Worm (Caenorhabditis elegans) whole organism, L2 larva: Measurements from ENCODE around the gene F38B6.2.

Source experiments
- C34F6.9 ChIP-seq: fragments of 150-350 bp; optimal IDR thresholded peaks from 2 replicates; lab custom pipeline; 2014; ENCODE audit warnings: missing biosample characterization, missing genetic modification characterization
- F13H6.1 ChIP-seq: sonication (generic microtip); optimal IDR thresholded peaks from 2 replicates; lab custom pipeline; 2016; ENCODE audit warnings: missing genetic modification characterization, missing compliant biosample characterization
- R02D3.7 ChIP-seq: fragments of 150-350 bp; optimal IDR thresholded peaks from 2 replicates; lab custom pipeline; 2014; ENCODE audit warnings: missing biosample characterization, missing genetic modification characterization
- Y55F3AM.14 ChIP-seq: fragments of 200-800 bp; sonication (Bioruptor generic); optimal IDR thresholded peaks from 2 replicates; lab custom pipeline; 2018; ENCODE audit warnings: mild to moderate bottlenecking, missing genetic modification characterization, missing compliant biosample characterization
- ZK546.5 ChIP-seq: sonication (generic microtip); optimal IDR thresholded peaks from 2 replicates; lab custom pipeline; 2017; ENCODE audit warnings: missing biosample characterization, missing genetic modification characterization
- alr-1 ChIP-seq: fragments of 150-350 bp; optimal IDR thresholded peaks from 2 replicates; lab custom pipeline; 2014; ENCODE audit warnings: missing biosample characterization, missing genetic modification characterization
- aly-2 ChIP-seq: fragments of 150-350 bp; optimal IDR thresholded peaks from 2 replicates; lab custom pipeline; 2014; ENCODE audit warnings: missing biosample characterization, missing genetic modification characterization
- ama-1 ChIP-seq: fragments of 150-350 bp; optimal IDR thresholded peaks from 2 replicates; lab custom pipeline; 2018; ENCODE audit warnings: inconsistent platforms
- blmp-1 ChIP-seq: sonication (generic microtip); optimal IDR thresholded peaks from 2 replicates; lab custom pipeline; 2017; ENCODE audit warnings: missing genetic modification characterization, mild to moderate bottlenecking, missing compliant biosample characterization, antibody characterized with exemption, moderate library complexity; ENCODE audit not compliant: insufficient read depth
- ceh-16 ChIP-seq: fragments of 150-350 bp; optimal IDR thresholded peaks from 2 replicates; lab custom pipeline; 2014; ENCODE audit warnings: missing biosample characterization, missing genetic modification characterization
- ceh-82 ChIP-seq: fragments of 150-350 bp; optimal IDR thresholded peaks from 2 replicates; lab custom pipeline; 2014; ENCODE audit warnings: missing biosample characterization, missing genetic modification characterization
- crh-2 ChIP-seq: sonication (generic microtip); optimal IDR thresholded peaks from 2 replicates; lab custom pipeline; 2017; ENCODE audit warnings: missing biosample characterization, missing genetic modification characterization
- dmd-4 ChIP-seq: sonication (generic microtip); optimal IDR thresholded peaks from 2 replicates; lab custom pipeline; 2017; ENCODE audit warnings: missing biosample characterization, missing genetic modification characterization
- egl-27 ChIP-seq: sonication (generic microtip); optimal IDR thresholded peaks from 3 replicates; lab custom pipeline; 2017; ENCODE audit warnings: missing biosample characterization, missing genetic modification reagents, missing genetic modification characterization
- elt-1 ChIP-seq: fragments of 150-350 bp; optimal IDR thresholded peaks from 2 replicates; lab custom pipeline; 2014; ENCODE audit warnings: missing biosample characterization, missing genetic modification characterization
- elt-3 ChIP-seq: sonication (generic microtip); optimal IDR thresholded peaks from 2 replicates; lab custom pipeline; 2017; ENCODE audit warnings: missing biosample characterization, missing genetic modification characterization
- fos-1 ChIP-seq: fragments of 150-350 bp; optimal IDR thresholded peaks from 2 replicates; lab custom pipeline; 2014; ENCODE audit warnings: missing biosample characterization, missing genetic modification characterization
- gmeb-1 ChIP-seq: fragments of 150-350 bp; optimal IDR thresholded peaks from 2 replicates; lab custom pipeline; 2014; ENCODE audit warnings: missing biosample characterization, missing genetic modification characterization
- lin-11 ChIP-seq: fragments of 150-350 bp; sonication (generic microtip); optimal IDR thresholded peaks from 2 replicates; lab custom pipeline; 2014; ENCODE audit warnings: missing biosample characterization, missing genetic modification characterization, inconsistent platforms, mixed read lengths
- lin-13 ChIP-seq: fragments of 150-350 bp; optimal IDR thresholded peaks from 2 replicates; lab custom pipeline; 2014; ENCODE audit warnings: missing biosample characterization, missing genetic modification reagents, missing genetic modification characterization
- lin-39 ChIP-seq: fragments of 150-350 bp; optimal IDR thresholded peaks from 2 replicates; lab custom pipeline; 2014; ENCODE audit warnings: missing biosample characterization, missing genetic modification reagents, missing genetic modification characterization
- lsy-2 ChIP-seq, 2 experiments: fragments of 150-350 bp in 1 of 2; sonication (generic microtip) in 1 of 2; optimal IDR thresholded peaks; 2 replicates each; lab custom pipeline; 2014 to 2017; ENCODE audit warnings: missing biosample characterization in 2 of 2, missing genetic modification characterization in 2 of 2
- mab-5 ChIP-seq: fragments of 150-350 bp; optimal IDR thresholded peaks from 2 replicates; lab custom pipeline; 2014; ENCODE audit warnings: missing biosample characterization, missing genetic modification characterization
- mbf-1 ChIP-seq: sonication (generic microtip); optimal IDR thresholded peaks from 2 replicates; lab custom pipeline; 2017; ENCODE audit warnings: missing biosample characterization, missing genetic modification characterization
- mdl-1 ChIP-seq, 2 experiments: fragments of 150-350 bp in 1 of 2; sonication (generic microtip) in 1 of 2; optimal IDR thresholded peaks; 2 replicates each; lab custom pipeline; 2017; ENCODE audit warnings: missing biosample characterization in 2 of 2, missing genetic modification characterization in 2 of 2
- nhr-10 ChIP-seq: sonication (generic microtip); optimal IDR thresholded peaks from 2 replicates; lab custom pipeline; 2017; ENCODE audit warnings: missing biosample characterization, missing genetic modification characterization
- nhr-11 ChIP-seq: fragments of 150-350 bp; optimal IDR thresholded peaks from 2 replicates; lab custom pipeline; 2014; ENCODE audit warnings: missing biosample characterization, missing genetic modification characterization
- nhr-12 ChIP-seq: fragments of 150-350 bp; optimal IDR thresholded peaks from 2 replicates; lab custom pipeline; 2014; ENCODE audit warnings: missing biosample characterization, missing genetic modification characterization
- nhr-129 ChIP-seq: fragments of 150-350 bp; optimal IDR thresholded peaks from 2 replicates; lab custom pipeline; 2014; ENCODE audit warnings: missing biosample characterization, missing genetic modification characterization
- nhr-21 ChIP-seq: fragments of 150-350 bp; optimal IDR thresholded peaks from 2 replicates; lab custom pipeline; 2014; ENCODE audit warnings: missing biosample characterization, missing genetic modification characterization
- nhr-23 ChIP-seq: fragments of 150-350 bp; optimal IDR thresholded peaks from 2 replicates; lab custom pipeline; 2014; ENCODE audit warnings: missing biosample characterization, missing genetic modification reagents, missing genetic modification characterization
- nhr-237 ChIP-seq: fragments of 150-350 bp; optimal IDR thresholded peaks from 2 replicates; lab custom pipeline; 2014; ENCODE audit warnings: missing biosample characterization, missing genetic modification characterization
- nhr-25 ChIP-seq: fragments of 150-350 bp; sonication (generic microtip); optimal IDR thresholded peaks from 3 replicates; lab custom pipeline; 2014; ENCODE audit warnings: missing biosample characterization, missing genetic modification characterization
- nhr-6 ChIP-seq: fragments of 150-350 bp; optimal IDR thresholded peaks from 2 replicates; lab custom pipeline; 2014; ENCODE audit warnings: missing biosample characterization, missing genetic modification characterization
- nhr-77 ChIP-seq: fragments of 150-350 bp; optimal IDR thresholded peaks from 2 replicates; lab custom pipeline; 2014; ENCODE audit warnings: missing biosample characterization, missing genetic modification characterization
- peb-1 ChIP-seq: fragments of 150-350 bp; optimal IDR thresholded peaks from 2 replicates; lab custom pipeline; 2014; ENCODE audit warnings: missing biosample characterization, missing genetic modification characterization
- sem-4 ChIP-seq: fragments of 150-350 bp; optimal IDR thresholded peaks from 2 replicates; lab custom pipeline; 2014; ENCODE audit warnings: missing biosample characterization, missing genetic modification reagents, missing genetic modification characterization
- skn-1 ChIP-seq: sonication (generic microtip); optimal IDR thresholded peaks from 2 replicates; lab custom pipeline; 2017; ENCODE audit warnings: missing biosample characterization, missing genetic modification characterization
- sma-3 ChIP-seq: sonication (generic microtip); optimal IDR thresholded peaks from 2 replicates; lab custom pipeline; 2016; ENCODE audit warnings: missing genetic modification reagents, missing genetic modification characterization, missing compliant biosample characterization
- sma-9 ChIP-seq, 2 experiments: fragments of 150-350 bp in 1 of 2; sonication (generic microtip) in 1 of 2; optimal IDR thresholded peaks; 2 replicates each; lab custom pipeline; 2014 to 2016; ENCODE audit warnings: missing genetic modification characterization in 2 of 2, mild to moderate bottlenecking in 1 of 2, missing biosample characterization in 1 of 2, missing compliant biosample characterization in 1 of 2, missing genetic modification reagents in 1 of 2, moderate library complexity in 1 of 2
- snpc-4 ChIP-seq: fragments of 150-350 bp; optimal IDR thresholded peaks from 2 replicates; lab custom pipeline; 2014; ENCODE audit warnings: missing biosample characterization, missing genetic modification characterization
- unc-39 ChIP-seq: fragments of 150-350 bp; optimal IDR thresholded peaks from 2 replicates; lab custom pipeline; 2014; ENCODE audit warnings: missing biosample characterization, missing genetic modification characterization
- unc-55 ChIP-seq: fragments of 150-350 bp; sonication (generic microtip); optimal IDR thresholded peaks from 3 replicates; lab custom pipeline; 2014; ENCODE audit warnings: missing biosample characterization, missing genetic modification reagents, missing genetic modification characterization
- unc-62 ChIP-seq: fragments of 150-350 bp; optimal IDR thresholded peaks from 2 replicates; lab custom pipeline; 2014; ENCODE audit warnings: missing biosample characterization, missing genetic modification reagents, missing genetic modification characterization
- zag-1 ChIP-seq: fragments of 150-350 bp; optimal IDR thresholded peaks from 2 replicates; lab custom pipeline; 2014; ENCODE audit warnings: missing biosample characterization, missing genetic modification characterization
- ztf-1 ChIP-seq: fragments of 200-800 bp; sonication (Bioruptor generic); conservative IDR thresholded peaks from 2 replicates; pipeline ENCODE4 v1.3.6; 2022; ENCODE audit warnings: missing genetic modification characterization, missing compliant biosample characterization
- ztf-11 ChIP-seq: sonication (generic microtip); optimal IDR thresholded peaks from 2 replicates; lab custom pipeline; 2017; ENCODE audit warnings: missing biosample characterization, missing genetic modification characterization
- ztf-4 ChIP-seq: fragments of 150-350 bp; optimal IDR thresholded peaks from 2 replicates; lab custom pipeline; 2014; ENCODE audit warnings: missing biosample characterization, missing genetic modification characterization

Gene F38B6.2

DNA sequence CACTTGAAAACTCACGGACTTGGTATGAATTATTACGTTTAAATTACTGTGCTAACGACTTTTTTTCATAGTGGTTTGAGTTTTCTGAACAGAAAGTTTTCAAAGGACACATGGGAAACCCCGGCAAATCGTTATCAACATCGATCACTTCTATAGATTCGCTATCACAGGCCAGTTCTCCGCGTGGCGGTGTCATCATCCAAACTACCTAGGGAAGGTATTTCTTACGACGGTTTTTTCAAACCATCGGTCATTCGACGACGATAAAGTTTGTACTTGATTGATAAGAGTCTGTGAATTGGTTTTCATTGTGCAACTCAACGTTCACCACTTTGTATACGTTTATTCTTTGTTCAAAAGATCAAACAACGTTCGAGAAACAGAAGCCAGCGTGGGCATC is 46.2 kb downstream of the F38B6.2 start:
- TF ChIP-seq snpc-4 (tag; lab: Kevin White, UChicago) = no peak
- TF ChIP-seq blmp-1 (tag; lab: Kevin White, UChicago) = peak; percentile 11
- TF ChIP-seq nhr-11 = no peak
- no peak for TF ChIP-seq nhr-237 (tag; lab: Kevin White, UChicago)
- TF ChIP-seq elt-3 (tag; lab: Kevin White, UChicago) = no peak
- TF ChIP-seq sma-3 (GFP tag; lab: Kevin White, UChicago) = peak; percentile 19
- TF ChIP-seq lin-11 (tag; lab: Kevin White, UChicago) = no peak
- no peak for TF ChIP-seq ztf-1 (GFP tag; lab: Robert Waterston, UW)
- no peak for TF ChIP-seq lsy-2 (tag; optimal IDR thresholded peaks at IDR 0.05; lab: Kevin White, UChicago)
- peak; percentile 48 for TF ChIP-seq crh-2
- no peak for TF ChIP-seq R02D3.7 (tag; lab: Kevin White, UChicago)
- no peak for TF ChIP-seq lin-39 (tag; lab: Kevin White, UChicago)
- no peak for TF ChIP-seq nhr-129 (tag; lab: Kevin White, UChicago)
- peak; percentile 28 for TF ChIP-seq skn-1
- TF ChIP-seq dmd-4 (tag; lab: Kevin White, UChicago) = no peak
- TF ChIP-seq unc-62 (GFP tag; lab: Kevin White, UChicago) = no peak
- TF ChIP-seq ztf-4 = no peak
- TF ChIP-seq peb-1 = no peak
- TF ChIP-seq ceh-16 = no peak
- no peak for TF ChIP-seq ama-1 (lab: Kevin White, UChicago)
- no peak for TF ChIP-seq alr-1 (tag; lab: Kevin White, UChicago)
- TF ChIP-seq unc-39 (tag; lab: Kevin White, UChicago) = no peak
- TF ChIP-seq elt-1 (tag; lab: Kevin White, UChicago) = no peak
- TF ChIP-seq nhr-25 (tag; lab: Kevin White, UChicago) = no peak
- TF ChIP-seq nhr-77 = no peak
- TF ChIP-seq nhr-12 (tag; lab: Kevin White, UChicago) = no peak
- TF ChIP-seq sma-9 (GFP tag; optimal IDR thresholded peaks at IDR 0.05; lab: Kevin White, UChicago) = peak; percentile 95
- no peak for TF ChIP-seq sma-9 (tag; optimal IDR thresholded peaks at IDR 0.05; lab: Kevin White, UChicago)
- TF ChIP-seq Y55F3AM.14 = no peak
- no peak for TF ChIP-seq mbf-1
- no peak for TF ChIP-seq mab-5 (tag; lab: Kevin White, UChicago)
- no peak for TF ChIP-seq zag-1 (tag; lab: Kevin White, UChicago)
- TF ChIP-seq nhr-10 (tag; lab: Kevin White, UChicago) = no peak
- TF ChIP-seq unc-55 (GFP tag; lab: Kevin White, UChicago) = no peak
- no peak for TF ChIP-seq F13H6.1 (tag; lab: Kevin White, UChicago)
- TF ChIP-seq nhr-21 (tag; lab: Kevin White, UChicago) = peak; percentile 25
- TF ChIP-seq ztf-11 (tag; lab: Kevin White, UChicago) = no peak
- TF ChIP-seq C34F6.9 (tag; lab: Kevin White, UChicago) = no peak
- TF ChIP-seq ceh-82 (tag; lab: Kevin White, UChicago) = no peak
- no peak for TF ChIP-seq aly-2 (tag; lab: Kevin White, UChicago)
- no peak for TF ChIP-seq ZK546.5
- peak; percentile 65 for TF ChIP-seq gmeb-1 (tag; lab: Kevin White, UChicago)
- TF ChIP-seq egl-27 (tag; lab: Kevin White, UChicago) = peak; percentile 33
- TF ChIP-seq fos-1 = peak; percentile 95
- no peak for TF ChIP-seq nhr-23 (tag; lab: Kevin White, UChicago)
- TF ChIP-seq sem-4 = no peak
- no peak for TF ChIP-seq nhr-6 (tag; lab: Kevin White, UChicago)
- TF ChIP-seq mdl-1 (tag; optimal IDR thresholded peaks at IDR 0.05; lab: Kevin White, UChicago) = peak; percentile 78 to 95
- no peak for TF ChIP-seq lin-13 (GFP tag; lab: Kevin White, UChicago)
